Fruit fly (Drosophila melanogaster) whole organism, pupa: ENCODE results near the gene CG34277.

Source experiments
- CG10348 ChIP-seq: fragments of 200-800 bp; sonication (Bioruptor generic); IDR thresholded peaks from 2 replicates; pipeline ENCODE4 v1.3.6; 2022; ENCODE audit warnings: missing biosample characterization, missing genetic modification characterization
- CG17806 ChIP-seq: fragments of 200-800 bp; sonication (Bioruptor generic); optimal IDR thresholded peaks from 2 replicates; lab custom pipeline; 2018; ENCODE audit warnings: missing biosample characterization, mild to moderate bottlenecking, missing genetic modification characterization, moderate library complexity
- CG34367 ChIP-seq: fragments of 200-800 bp; sonication (Bioruptor generic); optimal IDR thresholded peaks from 2 replicates; lab custom pipeline; 2018; ENCODE audit warnings: missing biosample characterization, mild to moderate bottlenecking, missing genetic modification characterization
- CG8159 ChIP-seq: fragments of 200-800 bp; sonication (Bioruptor generic); optimal IDR thresholded peaks from 3 replicates; lab custom pipeline; 2018; ENCODE audit warnings: missing biosample characterization, mild to moderate bottlenecking, missing genetic modification characterization, moderate library complexity
- CG8301 ChIP-seq: fragments of 200-800 bp; sonication (Bioruptor generic); optimal IDR thresholded peaks from 2 replicates; lab custom pipeline; 2018; ENCODE audit warnings: missing biosample characterization, mild to moderate bottlenecking, missing genetic modification characterization
- CG9948 ChIP-seq: fragments of 200-800 bp; sonication (Bioruptor generic); optimal IDR thresholded peaks from 2 replicates; lab custom pipeline; 2018; ENCODE audit warnings: missing biosample characterization, mild to moderate bottlenecking, missing genetic modification characterization, moderate library complexity
- EcR ChIP-seq: fragments of 200-800 bp; sonication (Bioruptor generic); optimal IDR thresholded peaks from 3 replicates; lab custom pipeline; 2019; ENCODE audit warnings: missing biosample characterization, missing genetic modification characterization, mild to moderate bottlenecking, moderate library complexity, missing genetic modification reagents
- Pif1A ChIP-seq: fragments of 200-800 bp; sonication (Bioruptor generic); optimal IDR thresholded peaks from 3 replicates; lab custom pipeline; 2016; ENCODE audit warnings: missing biosample characterization, missing genetic modification characterization
- Pif1B ChIP-seq: fragments of 200-800 bp; sonication (Bioruptor generic); optimal IDR thresholded peaks from 3 replicates; lab custom pipeline; 2016; ENCODE audit warnings: missing biosample characterization, missing genetic modification characterization
- fd96Ca ChIP-seq: fragments of 200-800 bp; sonication (Bioruptor generic); IDR thresholded peaks from 3 replicates; pipeline ENCODE4 v1.3.6; 2022; ENCODE audit warnings: missing biosample characterization, missing genetic modification characterization
- gl ChIP-seq: fragments of 200-800 bp; sonication (Bioruptor generic); optimal IDR thresholded peaks from 2 replicates; lab custom pipeline; 2018; ENCODE audit warnings: missing biosample characterization, mild to moderate bottlenecking, missing genetic modification characterization
- rn ChIP-seq: fragments of 200-800 bp; sonication (Bioruptor generic); IDR thresholded peaks from 2 replicates; pipeline ENCODE4 v1.3.6; 2022; ENCODE audit warnings: missing biosample characterization, missing genetic modification characterization

DNA sequence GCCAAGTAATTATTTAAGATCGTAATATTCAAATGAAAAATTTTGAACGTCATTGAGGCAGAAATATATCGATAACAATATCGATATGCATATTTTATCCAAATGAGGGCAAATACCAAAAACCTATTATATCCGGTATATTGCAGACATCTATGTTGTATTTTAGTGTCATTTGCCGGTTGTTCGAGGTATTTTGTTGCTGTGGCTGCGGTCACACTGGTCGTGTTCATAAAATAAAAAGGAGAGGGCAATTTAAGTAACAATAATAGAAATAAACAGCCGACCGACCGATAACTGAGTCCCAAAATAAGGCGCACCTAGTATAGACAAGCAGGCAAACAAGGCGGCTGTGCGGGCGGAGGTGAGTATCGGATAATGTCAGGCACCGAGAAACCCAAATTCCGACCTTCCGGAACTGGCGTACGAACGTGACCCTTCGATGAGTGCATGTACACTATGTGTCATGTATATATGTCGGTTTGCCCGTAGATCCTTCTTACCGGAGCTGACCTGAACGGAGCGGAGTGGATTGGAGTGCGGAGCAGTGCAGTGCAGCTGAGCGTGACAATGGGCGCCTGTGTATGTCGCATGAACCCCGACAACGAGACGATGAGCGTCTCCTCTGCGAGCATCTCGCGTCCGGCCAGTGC, 24.5 kb downstream of the CG34277 start, which contains the start of gene CG1172:
- TF ChIP-seq CG9948 (tag; lab: Kevin White, UChicago) (no peak), CG10348 (GFP tag; lab: Robert Waterston, UW) (no peak), EcR (no peak), Pif1B (GFP tag; lab: Kevin White, UChicago) (no peak), gl (tag; lab: Kevin White, UChicago) (no peak), CG8159 (tag; lab: Kevin White, UChicago) (no peak), CG34367 (tag; lab: Kevin White, UChicago) (no peak), fd96Ca (GFP tag; lab: Robert Waterston, UW) (no peak), CG17806 (no peak), CG8301 (tag; lab: Kevin White, UChicago) (no peak), rn (GFP tag; lab: Robert Waterston, UW) (no peak), Pif1A (GFP tag; lab: Kevin White, UChicago) (no peak)
